Worm (Caenorhabditis elegans) whole organism, L4 larva: ENCODE results near the gene Y50E8A.11.

ENCODE experiments used
- F49E8.2 ChIP-seq: sonication (generic microtip); optimal IDR thresholded peaks from 2 replicates; lab custom pipeline; 2016; ENCODE audit warnings: missing compliant biosample characterization, mild to moderate bottlenecking, missing genetic modification characterization, borderline replicate concordance
- T20F7.1 ChIP-seq: fragments of 200-800 bp; sonication (Bioruptor generic); optimal IDR thresholded peaks from 2 replicates; lab custom pipeline; 2018; ENCODE audit warnings: mild to moderate bottlenecking, missing genetic modification characterization, missing compliant biosample characterization
- ZK546.5 ChIP-seq, 2 experiments: sonication (generic microtip); optimal IDR thresholded peaks; 2 replicates each; lab custom pipeline; 2017; ENCODE audit warnings: missing biosample characterization in 2 of 2, missing genetic modification characterization in 2 of 2
- ceh-28 ChIP-seq: fragments of 150-350 bp; optimal IDR thresholded peaks from 2 replicates; lab custom pipeline; 2014; ENCODE audit warnings: missing biosample characterization, missing genetic modification reagents, missing genetic modification characterization
- fos-1 ChIP-seq: fragments of 150-350 bp; optimal IDR thresholded peaks from 2 replicates; lab custom pipeline; 2014; ENCODE audit warnings: missing biosample characterization, missing genetic modification characterization
- nhr-76 ChIP-seq: fragments of 150-350 bp; optimal IDR thresholded peaks from 2 replicates; lab custom pipeline; 2014; ENCODE audit warnings: missing biosample characterization, missing genetic modification characterization
- set-16 ChIP-seq: fragments of 200-800 bp; sonication (Bioruptor generic); IDR thresholded peaks from 2 replicates; pipeline ENCODE4 v1.3.6; 2022; ENCODE audit warnings: missing genetic modification reagents, missing genetic modification characterization, missing compliant biosample characterization
- spr-3 ChIP-seq: fragments of 200-800 bp; sonication (Bioruptor generic); optimal IDR thresholded peaks from 2 replicates; lab custom pipeline; 2018; ENCODE audit warnings: mild to moderate bottlenecking, missing genetic modification characterization, missing compliant biosample characterization
- tag-97 ChIP-seq: fragments of 200-800 bp; sonication (Bioruptor generic); IDR thresholded peaks from 2 replicates; pipeline ENCODE4 v1.3.6; 2022; ENCODE audit warnings: missing genetic modification characterization, missing compliant biosample characterization
- unc-39 ChIP-seq: sonication (generic microtip); optimal IDR thresholded peaks from 2 replicates; lab custom pipeline; 2017; ENCODE audit warnings: missing biosample characterization, missing genetic modification characterization

- TF ChIP-seq F49E8.2 (tag; lab: Kevin White, UChicago): no peak
- no peak for TF ChIP-seq T20F7.1 (GFP tag; lab: Kevin White, UChicago)
- no peak for TF ChIP-seq ZK546.5 (tag; optimal IDR thresholded peaks at IDR 0.05; lab: Kevin White, UChicago)
- no peak for TF ChIP-seq fos-1 (tag; lab: Kevin White, UChicago)
- no peak for TF ChIP-seq spr-3 (GFP tag; lab: Kevin White, UChicago)
- no peak for TF ChIP-seq tag-97 (GFP tag; lab: Robert Waterston, UW)
- no peak for TF ChIP-seq ceh-28 (tag; lab: Kevin White, UChicago)
- no peak for TF ChIP-seq unc-39
- TF ChIP-seq nhr-76 (tag; lab: Kevin White, UChicago): no peak
- TF ChIP-seq set-16 (GFP tag; lab: Robert Waterston, UW): no peak
These were observed 17.6 kb upstream of the Y50E8A.11 start for ce11 chrV:14763582-14763981.
